Fruit fly (Drosophila melanogaster) whole organism, embryonic: ENCODE data around the gene mldr.

Experiments used
- CG10321 ChIP-seq: fragments of 200-800 bp; sonication (Bioruptor generic); IDR thresholded peaks from 2 replicates; pipeline ENCODE4 v1.3.6; 2022; ENCODE audit warnings: missing biosample characterization, missing genetic modification characterization
- CG11398 ChIP-seq: fragments of 200-800 bp; sonication (Bioruptor generic); optimal IDR thresholded peaks from 2 replicates; lab custom pipeline; 2016; ENCODE audit warnings: missing biosample characterization, missing genetic modification characterization
- CG11696 ChIP-seq: fragments of 200-800 bp; sonication (Bioruptor generic); IDR thresholded peaks from 2 replicates; pipeline ENCODE4 v1.3.6; 2022; ENCODE audit warnings: missing biosample characterization, missing genetic modification characterization
- CG12236 ChIP-seq: fragments of 200-800 bp; sonication (Bioruptor generic); optimal IDR thresholded peaks from 2 replicates; lab custom pipeline; 2016; ENCODE audit warnings: missing biosample characterization, missing genetic modification characterization
- CG13894 ChIP-seq: fragments of 200-800 bp; sonication (Bioruptor generic); optimal IDR thresholded peaks from 3 replicates; lab custom pipeline; 2018; ENCODE audit warnings: missing biosample characterization, mild to moderate bottlenecking, missing genetic modification characterization, moderate library complexity
- CG17385 ChIP-seq: fragments of 200-800 bp; sonication (Bioruptor generic); optimal IDR thresholded peaks from 3 replicates; lab custom pipeline; 2018; ENCODE audit warnings: missing biosample characterization, mild to moderate bottlenecking, missing genetic modification characterization
- CG1792 ChIP-seq: fragments of 200-800 bp; sonication (Bioruptor generic); optimal IDR thresholded peaks from 2 replicates; lab custom pipeline; 2016; ENCODE audit warnings: missing biosample characterization, missing genetic modification characterization
- CG18011 ChIP-seq: fragments of 200-800 bp; sonication (Bioruptor generic); optimal IDR thresholded peaks from 2 replicates; lab custom pipeline; 2017; ENCODE audit warnings: missing biosample characterization, missing genetic modification characterization, mild to moderate bottlenecking, moderate library complexity, missing genotype
- CG1832 ChIP-seq: fragments of 200-800 bp; sonication (Bioruptor generic); optimal IDR thresholded peaks from 2 replicates; lab custom pipeline; 2017; ENCODE audit warnings: missing biosample characterization, mild to moderate bottlenecking, missing genetic modification characterization, inconsistent platforms
- CG18619 ChIP-seq: fragments of 200-800 bp; sonication (Bioruptor generic); optimal IDR thresholded peaks from 3 replicates; lab custom pipeline; 2017; ENCODE audit warnings: missing biosample characterization, mild to moderate bottlenecking, missing genetic modification characterization
- CG18764 ChIP-seq: fragments of 200-800 bp; sonication (Bioruptor generic); optimal IDR thresholded peaks from 3 replicates; lab custom pipeline; 2016; ENCODE audit warnings: missing biosample characterization, missing genetic modification characterization
- CG31224 ChIP-seq: fragments of 200-800 bp; sonication (Bioruptor generic); IDR thresholded peaks from 2 replicates; pipeline ENCODE4 v1.3.6; 2022; ENCODE audit warnings: missing biosample characterization, missing genetic modification characterization
- CG3838 ChIP-seq: fragments of 200-800 bp; sonication (Bioruptor generic); optimal IDR thresholded peaks from 3 replicates; lab custom pipeline; 2016; ENCODE audit warnings: missing biosample characterization, missing genetic modification characterization
- CG4730 ChIP-seq: fragments of 200-800 bp; sonication (Bioruptor generic); IDR thresholded peaks from 2 replicates; pipeline ENCODE4 v1.3.6; 2022; ENCODE audit warnings: missing biosample characterization, missing genetic modification characterization
- CG5245 ChIP-seq: fragments of 200-800 bp; sonication (Bioruptor generic); optimal IDR thresholded peaks from 3 replicates; lab custom pipeline; 2016; ENCODE audit warnings: missing biosample characterization, missing genetic modification characterization
- CG7928 ChIP-seq: fragments of 200-800 bp; sonication (Bioruptor generic); optimal IDR thresholded peaks from 2 replicates; lab custom pipeline; 2017; ENCODE audit warnings: missing biosample characterization, mild to moderate bottlenecking, missing genetic modification characterization
- CG9609 ChIP-seq: fragments of 200-800 bp; sonication (Bioruptor generic); optimal IDR thresholded peaks from 3 replicates; lab custom pipeline; 2016; ENCODE audit warnings: missing biosample characterization, missing genetic modification characterization
- CTCF ChIP-seq: fragments of 200-800 bp; sonication (Bioruptor generic); optimal IDR thresholded peaks from 2 replicates; lab custom pipeline; 2017; ENCODE audit warnings: missing biosample characterization, mild to moderate bottlenecking, missing genetic modification characterization, moderate library complexity
- D19A ChIP-seq: fragments of 200-800 bp; optimal IDR thresholded peaks from 3 replicates; lab custom pipeline; 2019; ENCODE audit warnings: missing biosample characterization, mild to moderate bottlenecking, missing genetic modification characterization, moderate library complexity
- Dbx ChIP-seq: fragments of 200-800 bp; sonication (Bioruptor generic); IDR thresholded peaks from 3 replicates; pipeline ENCODE4 v1.3.6; 2022; ENCODE audit warnings: missing biosample characterization, missing genetic modification characterization
- Dip2 ChIP-seq: fragments of 200-800 bp; sonication (Bioruptor generic); IDR thresholded peaks from 2 replicates; pipeline ENCODE4 v1.3.6; 2022; ENCODE audit warnings: missing biosample characterization, missing genetic modification characterization
- Fer1 ChIP-seq: fragments of 200-800 bp; sonication (Bioruptor generic); optimal IDR thresholded peaks from 2 replicates; lab custom pipeline; 2017; ENCODE audit warnings: missing biosample characterization, mild to moderate bottlenecking, missing genetic modification characterization
- HHEX ChIP-seq: fragments of 200-800 bp; sonication (Bioruptor generic); optimal IDR thresholded peaks from 3 replicates; lab custom pipeline; 2017; ENCODE audit warnings: missing biosample characterization, mild to moderate bottlenecking, missing genetic modification characterization, missing genetic modification reagents
- HmgZ ChIP-seq: fragments of 200-800 bp; sonication (Bioruptor generic); optimal IDR thresholded peaks from 2 replicates; lab custom pipeline; 2018; ENCODE audit warnings: missing biosample characterization, mild to moderate bottlenecking, missing genetic modification characterization
- Hr51 ChIP-seq, 2 experiments: fragments of 200-800 bp; sonication (Bioruptor generic); optimal IDR thresholded peaks; 2 replicates in 1 of 2; 3 replicates in 1 of 2; lab custom pipeline; 2016 to 2018; ENCODE audit warnings: missing biosample characterization in 2 of 2, missing genetic modification characterization in 2 of 2, mild to moderate bottlenecking in 1 of 2, moderate library complexity in 1 of 2
- Hsf ChIP-seq: fragments of 200-800 bp; sonication (Bioruptor generic); optimal IDR thresholded peaks from 3 replicates; lab custom pipeline; 2016; ENCODE audit warnings: missing biosample characterization, missing genetic modification characterization
- Jarid2 ChIP-seq: fragments of 200-800 bp; sonication (Bioruptor generic); optimal IDR thresholded peaks from 3 replicates; lab custom pipeline; 2017; ENCODE audit warnings: mild to moderate bottlenecking, missing biosample characterization, missing genetic modification reagents, missing genetic modification characterization
- MTF-1 ChIP-seq: fragments of 200-800 bp; sonication (Bioruptor generic); optimal IDR thresholded peaks from 2 replicates; lab custom pipeline; 2018; ENCODE audit warnings: missing biosample characterization, mild to moderate bottlenecking, missing genetic modification characterization, borderline replicate concordance
- Mad ChIP-seq: fragments of 200-800 bp; sonication (Bioruptor generic); optimal IDR thresholded peaks from 2 replicates; lab custom pipeline; 2016; ENCODE audit warnings: missing biosample characterization, missing genetic modification characterization
- Mrtf ChIP-seq: fragments of 200-800 bp; sonication (Bioruptor generic); IDR thresholded peaks from 3 replicates; pipeline ENCODE4 v1.3.6; 2022; ENCODE audit warnings: missing biosample characterization, missing genetic modification characterization
- Neu2 ChIP-seq: fragments of 200-800 bp; sonication (Bioruptor generic); optimal IDR thresholded peaks from 3 replicates; lab custom pipeline; 2016; ENCODE audit warnings: missing biosample characterization, missing genetic modification characterization, borderline replicate concordance
- Sin3A ChIP-seq: fragments of >200 bp; optimal IDR thresholded peaks from 2 replicates; lab custom pipeline; 2018
- abd-A ChIP-seq: fragments of 200-800 bp; sonication (Bioruptor generic); optimal IDR thresholded peaks from 3 replicates; lab custom pipeline; 2019; ENCODE audit warnings: missing biosample characterization, mild to moderate bottlenecking, missing genetic modification characterization, moderate library complexity
- cato ChIP-seq: fragments of 200-800 bp; sonication (Bioruptor generic); optimal IDR thresholded peaks from 2 replicates; lab custom pipeline; 2016; ENCODE audit warnings: missing biosample characterization, missing genetic modification characterization, borderline replicate concordance
- chn ChIP-seq: fragments of 200-800 bp; sonication (Bioruptor generic); optimal IDR thresholded peaks from 2 replicates; lab custom pipeline; 2016; ENCODE audit warnings: missing biosample characterization, missing genetic modification characterization
- corto ChIP-seq: fragments of 200-800 bp; sonication (Bioruptor generic); optimal IDR thresholded peaks from 2 replicates; lab custom pipeline; 2016; ENCODE audit warnings: missing biosample characterization, mild to moderate bottlenecking, missing genetic modification characterization, moderate library complexity
- croc ChIP-seq: fragments of 200-800 bp; sonication (Bioruptor generic); conservative IDR thresholded peaks from 3 replicates; pipeline ENCODE4 v1.3.6; 2022; ENCODE audit warnings: missing biosample characterization, missing genetic modification characterization
- dan ChIP-seq: fragments of 200-800 bp; sonication (Bioruptor generic); IDR thresholded peaks from 2 replicates; pipeline ENCODE4 v1.3.6; 2022; ENCODE audit warnings: missing biosample characterization, missing genetic modification characterization
- en ChIP-seq: fragments of 200-800 bp; sonication (Bioruptor generic); optimal IDR thresholded peaks from 2 replicates; lab custom pipeline; 2016; ENCODE audit warnings: missing biosample characterization, missing genetic modification characterization
- fd64A ChIP-seq: fragments of 200-800 bp; sonication (Bioruptor generic); optimal IDR thresholded peaks from 3 replicates; lab custom pipeline; 2018; ENCODE audit warnings: missing biosample characterization, mild to moderate bottlenecking, missing genetic modification characterization
- gce ChIP-seq: fragments of 200-800 bp; sonication (Bioruptor generic); IDR thresholded peaks from 3 replicates; pipeline ENCODE4 v1.3.6; 2022; ENCODE audit warnings: missing biosample characterization, missing genetic modification characterization
- gem ChIP-seq: fragments of 200-800 bp; sonication (Bioruptor generic); optimal IDR thresholded peaks from 2 replicates; lab custom pipeline; 2019; ENCODE audit warnings: missing biosample characterization, mild to moderate bottlenecking, missing genetic modification characterization, moderate library complexity
- grau ChIP-seq: fragments of 200-800 bp; optimal IDR thresholded peaks from 3 replicates; lab custom pipeline; 2019; ENCODE audit warnings: missing biosample characterization, mild to moderate bottlenecking, missing genetic modification characterization, moderate library complexity
- gt ChIP-seq: fragments of 200-800 bp; sonication (Bioruptor generic); IDR thresholded peaks from 2 replicates; pipeline ENCODE4 v1.3.6; 2022; ENCODE audit warnings: missing biosample characterization, missing genetic modification characterization
- klu ChIP-seq: fragments of 200-800 bp; sonication (Bioruptor generic); IDR thresholded peaks from 2 replicates; pipeline ENCODE4 v1.3.6; 2022; ENCODE audit warnings: missing biosample characterization, missing genetic modification characterization
- mld ChIP-seq: fragments of 200-800 bp; sonication (Bioruptor generic); IDR thresholded peaks from 3 replicates; pipeline ENCODE4 v1.3.6; 2022; ENCODE audit warnings: missing biosample characterization, missing genetic modification characterization; ENCODE audit not compliant: partially characterized antibody
- nerfin-2 ChIP-seq: fragments of 200-800 bp; sonication (Bioruptor generic); IDR thresholded peaks from 2 replicates; pipeline ENCODE4 v1.3.6; 2022; ENCODE audit warnings: missing biosample characterization, missing genetic modification characterization; ENCODE audit not compliant: partially characterized antibody
- tio ChIP-seq: fragments of 200-800 bp; sonication (Bioruptor generic); optimal IDR thresholded peaks from 2 replicates; lab custom pipeline; 2017; ENCODE audit warnings: missing biosample characterization, missing genetic modification characterization, inconsistent platforms
- twi ChIP-seq: fragments of 200-800 bp; optimal IDR thresholded peaks from 2 replicates; lab custom pipeline; 2019; ENCODE audit warnings: missing biosample characterization, mild to moderate bottlenecking, missing genetic modification characterization, moderate library complexity
- wdn ChIP-seq: fragments of 200-800 bp; sonication (Bioruptor generic); IDR thresholded peaks from 2 replicates; pipeline ENCODE4 v1.3.6; 2022; ENCODE audit warnings: missing biosample characterization, missing genetic modification characterization
- zen2 ChIP-seq: fragments of 200-800 bp; sonication (Bioruptor generic); IDR thresholded peaks from 3 replicates; pipeline ENCODE4 v1.3.6; 2022; ENCODE audit warnings: missing biosample characterization, missing genetic modification characterization; ENCODE audit not compliant: partially characterized antibody
- zf30C ChIP-seq: fragments of 200-800 bp; sonication (Bioruptor generic); optimal IDR thresholded peaks from 3 replicates; lab custom pipeline; 2018; ENCODE audit warnings: missing biosample characterization, mild to moderate bottlenecking, missing genetic modification characterization

The mldr gene

dm6 chrX:6287842-6288241, 3.3 kb upstream of the mldr start, which contains the start of the genes Top3beta and wuho (continued):
- TF ChIP-seq CG1832 (GFP tag; lab: Kevin White, UChicago) (no peak), gem (tag; lab: Kevin White, UChicago) (no peak), CG18011 (GFP tag; lab: Kevin White, UChicago) (peak; percentile 25), CG7928 (GFP tag; lab: Kevin White, UChicago) (peak; percentile 97), CG13894 (tag; lab: Kevin White, UChicago) (peak; percentile 97), mld (peak; percentile 83), Dbx (GFP tag; lab: Robert Waterston, UW) (peak; percentile 62; the same call in 2 of the 3 replicates), gce (no peak), nerfin-2 (GFP tag; lab: Robert Waterston, UW) (peak; percentile 18; the same call in 1 of the 2 replicates), en (GFP tag; lab: Kevin White, UChicago) (no peak), CG17385 (GFP tag; lab: Kevin White, UChicago) (no peak), klu (GFP tag; lab: Robert Waterston, UW) (no peak), cato (GFP tag; lab: Kevin White, UChicago) (no peak), MTF-1 (peak; percentile 11), CG1792 (GFP tag; lab: Kevin White, UChicago) (peak; percentile 31), Sin3A (lab: Kevin White, UChicago) (peak; percentile 66), gt (no peak), chn (GFP tag; lab: Kevin White, UChicago) (peak; percentile 8), CG11398 (no peak), CG18619 (GFP tag; lab: Kevin White, UChicago) (no peak), zen2 (GFP tag; lab: Robert Waterston, UW) (0 out of 3 replicates have a peak, but pooled peaks have one; percentile 65), Hsf (GFP tag; lab: Kevin White, UChicago) (peak; percentile 39), D19A (tag; lab: Kevin White, UChicago) (no peak), Fer1 (GFP tag; lab: Kevin White, UChicago) (peak; percentile 68), CG9609 (GFP tag; lab: Kevin White, UChicago) (no peak), Neu2 (no peak), CG31224 (GFP tag; lab: Robert Waterston, UW) (no peak), zf30C (no peak), dan (GFP tag; lab: Robert Waterston, UW) (no peak), CG5245 (GFP tag; lab: Kevin White, UChicago) (no peak), twi (peak; percentile 23), CG10321 (GFP tag; lab: Robert Waterston, UW) (no peak), CG4730 (GFP tag; lab: Robert Waterston, UW) (no peak), fd64A (GFP tag; lab: Kevin White, UChicago) (no peak), CG3838 (GFP tag; lab: Kevin White, UChicago) (no peak), Jarid2 (no peak), corto (GFP tag; lab: Kevin White, UChicago) (no peak), wdn (GFP tag; lab: Robert Waterston, UW) (no peak), Mad (peak; percentile 43), abd-A (tag; lab: Kevin White, UChicago) (no peak), HHEX (no peak), Dip2 (GFP tag; lab: Robert Waterston, UW) (no peak), Hr51 (GFP tag; optimal IDR thresholded peaks at IDR 0.05; lab: Kevin White, UChicago) (peak in 1 of 2 experiments; percentile 28), CG18764 (GFP tag; lab: Kevin White, UChicago) (no peak), croc (GFP tag; lab: Robert Waterston, UW) (no peak), HmgZ (peak; percentile 85), CG11696 (GFP tag; lab: Robert Waterston, UW) (no peak), grau (tag; lab: Kevin White, UChicago) (peak; percentile 40), tio (GFP tag; lab: Kevin White, UChicago) (no peak), CTCF (GFP tag; lab: Kevin White, UChicago) (peak; percentile 29), CG12236 (GFP tag; lab: Kevin White, UChicago) (no peak), Mrtf (GFP tag; lab: Robert Waterston, UW) (no peak)
